Worm (Caenorhabditis elegans) whole organism, midembryonic: ENCODE data around the gene F41C6.6.
"Not testable (repeated sequence)": the region's sequence is repeated elsewhere in the genome, so short reads cannot be mapped to it uniquely, and the experiment has no call there.

ENCODE experiments used
- T22C8.4 ChIP-seq: fragments of 200-800 bp; sonication (Bioruptor generic); IDR thresholded peaks from 2 replicates; pipeline ENCODE4 v1.3.6; 2022; ENCODE audit warnings: missing genetic modification characterization, missing compliant biosample characterization
- cog-1 ChIP-seq: sonication (generic microtip); optimal IDR thresholded peaks from 2 replicates; lab custom pipeline; 2016; ENCODE audit warnings: missing genetic modification characterization, missing compliant biosample characterization
- flt-1 ChIP-seq: fragments of 200-800 bp; sonication (Bioruptor generic); IDR thresholded peaks from 2 replicates; pipeline ENCODE4 v1.3.6; 2022; ENCODE audit warnings: missing genetic modification characterization, missing compliant biosample characterization
- klf-2 ChIP-seq: fragments of 200-800 bp; sonication (Bioruptor generic); conservative IDR thresholded peaks from 2 replicates; pipeline ENCODE4 v1.3.6; 2022; ENCODE audit warnings: missing genetic modification reagents, missing genetic modification characterization, missing compliant biosample characterization
- med-1 ChIP-seq: sonication (generic microtip); optimal IDR thresholded peaks from 2 replicates; lab custom pipeline; 2017; ENCODE audit warnings: missing genetic modification characterization, mild to moderate bottlenecking, missing compliant biosample characterization, antibody characterized with exemption, missing genetic modification reagents; ENCODE audit not compliant: insufficient read depth
- ref-1 ChIP-seq: fragments of 200-800 bp; sonication (Bioruptor generic); conservative IDR thresholded peaks from 2 replicates; pipeline ENCODE4 v1.3.6; 2022; ENCODE audit warnings: missing genetic modification reagents, missing genetic modification characterization, missing compliant biosample characterization
- tab-1 ChIP-seq: fragments of 200-800 bp; sonication (Bioruptor generic); IDR thresholded peaks from 2 replicates; pipeline ENCODE4 v1.3.6; 2022; ENCODE audit warnings: missing genetic modification characterization, missing compliant biosample characterization
- ztf-23 ChIP-seq: fragments of 200-800 bp; sonication (Bioruptor generic); IDR thresholded peaks from 2 replicates; pipeline ENCODE4 v1.3.6; 2022; ENCODE audit warnings: missing genetic modification reagents, missing genetic modification characterization, missing compliant biosample characterization
- ztf-29 ChIP-seq: fragments of 200-800 bp; sonication (Bioruptor generic); IDR thresholded peaks from 2 replicates; pipeline ENCODE4 v1.3.6; 2022; ENCODE audit warnings: missing genetic modification reagents, missing genetic modification characterization, missing compliant biosample characterization

The F41C6.6 gene

ce11 chrX:6881795-6882194, at the start of gene F41C6.6:
TSS of gene F41C6.6 (minus strand) at chrX:6881895.
- TF ChIP-seq T22C8.4 (GFP tag; lab: Robert Waterston, UW); flt-1; ztf-23 (GFP tag; lab: Robert Waterston, UW): not testable (repeated sequence)

ce11 chrX:6928578-6928977, 46.9 kb upstream of the F41C6.6 start, which contains the start of gene F14B8.5:
TSS of gene F14B8.5 (minus strand) at chrX:6928704.
- TF ChIP-seq cog-1 (tag; lab: Kevin White, UChicago), result no peak
- no peak for TF ChIP-seq T22C8.4 (GFP tag; lab: Robert Waterston, UW)
- TF ChIP-seq flt-1, result no peak

ce11 chrX:6926952-6927351, 45.3 kb upstream of the F41C6.6 start:
- TF ChIP-seq ztf-29 (GFP tag; lab: Robert Waterston, UW) (no peak), klf-2 (GFP tag; lab: Robert Waterston, UW) (no peak), tab-1 (no peak), flt-1 (no peak), ref-1 (GFP tag; lab: Robert Waterston, UW) (no peak), cog-1 (tag; lab: Kevin White, UChicago) (no peak), med-1 (GFP tag; lab: Kevin White, UChicago) (no peak), ztf-23 (GFP tag; lab: Robert Waterston, UW) (no peak)

- TF ChIP-seq ref-1 (GFP tag; lab: Robert Waterston, UW) (no peak), cog-1 (tag; lab: Kevin White, UChicago) (no peak)
Measured at ce11 chrX:6924461-6924860, 42.8 kb upstream of the F41C6.6 start, which contains the start of gene otpl-3. TSS of gene otpl-3 (minus strand) at chrX:6924764.

- no peak for TF ChIP-seq med-1 (GFP tag; lab: Kevin White, UChicago)
- TF ChIP-seq flt-1, result no peak
- TF ChIP-seq tab-1, result no peak
- TF ChIP-seq ref-1 (GFP tag; lab: Robert Waterston, UW), result no peak
Measured at ce11 chrX:6920132-6920531, 38.4 kb upstream of the F41C6.6 start.

ce11 chrX:6916150-6916549, 34.5 kb upstream of the F41C6.6 start:
- TF ChIP-seq ztf-23 (GFP tag; lab: Robert Waterston, UW), result no peak
- no peak for TF ChIP-seq ref-1 (GFP tag; lab: Robert Waterston, UW)
- no peak for TF ChIP-seq T22C8.4 (GFP tag; lab: Robert Waterston, UW)
- TF ChIP-seq med-1 (GFP tag; lab: Kevin White, UChicago), result no peak
- TF ChIP-seq flt-1, result no peak
- TF ChIP-seq cog-1 (tag; lab: Kevin White, UChicago), result no peak
- TF ChIP-seq tab-1, result no peak
- TF ChIP-seq klf-2 (GFP tag; lab: Robert Waterston, UW), result no peak
- TF ChIP-seq ztf-29 (GFP tag; lab: Robert Waterston, UW), result no peak

- TF ChIP-seq T22C8.4 (GFP tag; lab: Robert Waterston, UW) (no peak), tab-1 (no peak), ztf-29 (GFP tag; lab: Robert Waterston, UW) (no peak), ref-1 (GFP tag; lab: Robert Waterston, UW) (no peak), klf-2 (GFP tag; lab: Robert Waterston, UW) (no peak), med-1 (GFP tag; lab: Kevin White, UChicago) (no peak), ztf-23 (GFP tag; lab: Robert Waterston, UW) (no peak), flt-1 (no peak)
Measured at ce11 chrX:6915279-6915678, 33.6 kb upstream of the F41C6.6 start.

ce11 chrX:6913989-6914388, 32.3 kb upstream of the F41C6.6 start, which contains the start of gene nhx-4:
TSS of gene nhx-4 (plus strand) at chrX:6914289.
- TF ChIP-seq flt-1 (no peak), cog-1 (tag; lab: Kevin White, UChicago) (no peak), med-1 (GFP tag; lab: Kevin White, UChicago) (no peak), ztf-23 (GFP tag; lab: Robert Waterston, UW) (no peak), klf-2 (GFP tag; lab: Robert Waterston, UW) (no peak), ref-1 (GFP tag; lab: Robert Waterston, UW) (no peak), ztf-29 (GFP tag; lab: Robert Waterston, UW) (no peak)

- TF ChIP-seq ztf-29 (GFP tag; lab: Robert Waterston, UW), result no peak
- TF ChIP-seq tab-1, result no peak
- TF ChIP-seq T22C8.4 (GFP tag; lab: Robert Waterston, UW), result no peak
- TF ChIP-seq ztf-23 (GFP tag; lab: Robert Waterston, UW), result no peak
- TF ChIP-seq cog-1 (tag; lab: Kevin White, UChicago), result no peak
- no peak for TF ChIP-seq med-1 (GFP tag; lab: Kevin White, UChicago)
- TF ChIP-seq ref-1 (GFP tag; lab: Robert Waterston, UW), result no peak
- TF ChIP-seq klf-2 (GFP tag; lab: Robert Waterston, UW), result no peak
Measured at ce11 chrX:6905581-6905980, 23.9 kb upstream of the F41C6.6 start.

ce11 chrX:6904064-6904771, 22.5 kb upstream of the F41C6.6 start, which contains the start of gene sid-5:
TSS of gene sid-5 (plus strand) at chrX:6904721.
- no peak for TF ChIP-seq klf-2 (GFP tag; lab: Robert Waterston, UW)
- TF ChIP-seq T22C8.4 (GFP tag; lab: Robert Waterston, UW), result no peak
- no peak for TF ChIP-seq ztf-23 (GFP tag; lab: Robert Waterston, UW)
- no peak for TF ChIP-seq tab-1
- TF ChIP-seq ref-1 (GFP tag; lab: Robert Waterston, UW), result no peak
- no peak for TF ChIP-seq cog-1 (tag; lab: Kevin White, UChicago)
- no peak for TF ChIP-seq med-1 (GFP tag; lab: Kevin White, UChicago)
- TF ChIP-seq flt-1, result no peak
- TF ChIP-seq ztf-29 (GFP tag; lab: Robert Waterston, UW), result no peak
